Worm (Caenorhabditis elegans): ENCODE measurements around the gene hgap-2.

- TF ChIP-seq ceh-63 (GFP tag; optimal IDR thresholded peaks at IDR 0.05) (no peak), fkh-4 (tag; optimal IDR thresholded peaks at IDR 0.05; ENCODE audit: borderline replicate concordance) (no peak), nhr-77 (tag; optimal IDR thresholded peaks at IDR 0.05) (no peak), lir-3 (tag; optimal IDR thresholded peaks at IDR 0.05; ENCODE audit: poor library complexity) (no peak), tlp-1 (tag; optimal IDR thresholded peaks at IDR 0.05) (peak; percentile 19), ceh-82 (tag; optimal IDR thresholded peaks at IDR 0.05) (no peak), nhr-47 (tag; optimal IDR thresholded peaks at IDR 0.05) (no peak), F16B12.6 (tag; optimal IDR thresholded peaks at IDR 0.05) (no peak), hpl-2 (GFP tag; optimal IDR thresholded peaks at IDR 0.05) (no peak), lin-35 (GFP tag; optimal IDR thresholded peaks at IDR 0.05) (no peak), lin-13 (GFP tag; optimal IDR thresholded peaks at IDR 0.05) (no peak)
Observed at ce11 chrII:8679799-8680198, 4.9 kb downstream of the hgap-2 start.
